Worm (Caenorhabditis elegans): ENCODE measurements around the gene Y32F6A.4.

DNA sequence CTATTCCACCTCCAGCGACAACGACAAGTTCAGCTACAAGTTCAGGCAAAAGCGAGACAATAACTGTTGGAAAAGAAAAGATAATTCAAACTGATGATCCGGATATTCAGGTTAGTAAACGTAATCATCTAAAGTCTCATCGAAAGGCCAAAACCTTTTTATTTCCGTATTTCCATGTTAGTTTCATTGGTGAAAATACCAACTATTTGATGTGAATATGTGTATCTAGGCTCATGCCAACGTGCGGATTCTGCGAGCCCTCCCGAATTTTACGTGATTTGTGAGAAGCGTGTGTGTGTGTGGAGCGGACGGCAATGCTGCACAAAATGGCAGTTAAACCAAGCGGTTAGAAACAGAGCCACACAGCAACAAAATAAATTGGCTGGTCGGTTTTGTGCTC, 37.1 kb upstream of the Y32F6A.4 start:
- no peak for TF ChIP-seq tab-1 (GFP tag; IDR thresholded peaks at IDR 0.05)
- TF ChIP-seq flt-1 (GFP tag; IDR thresholded peaks at IDR 0.05): no peak
- TF ChIP-seq ztf-29 (GFP tag; IDR thresholded peaks at IDR 0.05): no peak
- no peak for TF ChIP-seq klf-2 (GFP tag; conservative IDR thresholded peaks at IDR 0.05)
- no peak for TF ChIP-seq ref-1 (GFP tag; conservative IDR thresholded peaks at IDR 0.05)
- no peak for TF ChIP-seq cog-1 (tag; optimal IDR thresholded peaks at IDR 0.05)
- TF ChIP-seq med-1 (GFP tag; optimal IDR thresholded peaks at IDR 0.05; ENCODE audit: insufficient read depth): no peak
- no peak for TF ChIP-seq T22C8.4 (GFP tag; IDR thresholded peaks at IDR 0.05)
